Worm (Caenorhabditis elegans) whole organism, young adult: ENCODE data around the gene C18E9.5.

Experiments
- C17E4.6 ChIP-seq: fragments of 200-800 bp; sonication (Bioruptor generic); IDR thresholded peaks from 2 replicates; pipeline ENCODE4 v1.3.6; 2022; ENCODE audit warnings: missing genetic modification reagents, missing genetic modification characterization, missing compliant biosample characterization
- D2030.7 ChIP-seq: fragments of 200-800 bp; sonication (Bioruptor generic); IDR thresholded peaks from 2 replicates; pipeline ENCODE4 v1.3.6; 2022; ENCODE audit warnings: missing genetic modification reagents, missing genetic modification characterization, missing compliant biosample characterization
- F22D6.2 ChIP-seq: sonication (generic microtip); optimal IDR thresholded peaks from 2 replicates; lab custom pipeline; 2016; ENCODE audit warnings: mild to moderate bottlenecking, missing genetic modification characterization, missing compliant biosample characterization
- F33H1.4 ChIP-seq: fragments of 200-800 bp; sonication (Bioruptor generic); IDR thresholded peaks from 2 replicates; pipeline ENCODE4 v1.3.6; 2022; ENCODE audit warnings: missing genetic modification reagents, missing genetic modification characterization, missing compliant biosample characterization
- F37B4.10 ChIP-seq: fragments of 200-800 bp; sonication (Bioruptor generic); IDR thresholded peaks from 2 replicates; pipeline ENCODE4 v1.3.6; 2022; ENCODE audit warnings: missing genetic modification characterization, missing compliant biosample characterization
- F39B2.1 ChIP-seq: fragments of 200-800 bp; sonication (Bioruptor generic); IDR thresholded peaks from 2 replicates; pipeline ENCODE4 v1.3.6; 2022; ENCODE audit warnings: missing genetic modification reagents, missing genetic modification characterization, missing compliant biosample characterization
- F49E8.2 ChIP-seq: sonication (generic microtip); optimal IDR thresholded peaks from 3 replicates; lab custom pipeline; 2017; ENCODE audit warnings: missing genetic modification characterization, mild to moderate bottlenecking, missing compliant biosample characterization, antibody characterized with exemption, moderate library complexity; ENCODE audit not compliant: insufficient read depth
- F52B5.7 ChIP-seq: sonication (generic microtip); optimal IDR thresholded peaks from 2 replicates; lab custom pipeline; 2016; ENCODE audit warnings: mild to moderate bottlenecking, missing genetic modification characterization, missing compliant biosample characterization
- F57A8.1 ChIP-seq: fragments of 200-800 bp; sonication (Bioruptor generic); optimal IDR thresholded peaks from 2 replicates; lab custom pipeline; 2018; ENCODE audit warnings: mild to moderate bottlenecking, missing genetic modification characterization, moderate library complexity, missing compliant biosample characterization
- K11D2.4 ChIP-seq: fragments of 200-800 bp; sonication (Bioruptor generic); IDR thresholded peaks from 2 replicates; pipeline ENCODE4 v1.3.6; 2022; ENCODE audit warnings: missing genetic modification reagents, missing genetic modification characterization, missing compliant biosample characterization
- T07F8.4 ChIP-seq: sonication (generic microtip); optimal IDR thresholded peaks from 2 replicates; lab custom pipeline; 2016; ENCODE audit warnings: mild to moderate bottlenecking, missing genetic modification characterization, moderate library complexity, missing compliant biosample characterization
- Y53F4B.3 ChIP-seq: fragments of 200-800 bp; sonication (Bioruptor generic); IDR thresholded peaks from 2 replicates; pipeline ENCODE4 v1.3.6; 2022; ENCODE audit warnings: missing genetic modification reagents, missing genetic modification characterization, missing compliant biosample characterization
- Y95B8A.8 ChIP-seq: fragments of 200-800 bp; sonication (Bioruptor generic); IDR thresholded peaks from 2 replicates; pipeline ENCODE4 v1.3.6; 2022; ENCODE audit warnings: missing genetic modification reagents, missing genetic modification characterization, missing compliant biosample characterization
- ZK185.1 ChIP-seq: sonication (generic microtip); optimal IDR thresholded peaks from 2 replicates; lab custom pipeline; 2016; ENCODE audit warnings: mild to moderate bottlenecking, missing genetic modification characterization, missing compliant biosample characterization; ENCODE audit not compliant: poor library complexity, severe bottlenecking
- akir-1 ChIP-seq: fragments of 200-800 bp; sonication (Bioruptor generic); optimal IDR thresholded peaks from 2 replicates; lab custom pipeline; 2018; ENCODE audit warnings: mild to moderate bottlenecking, missing genetic modification characterization, moderate library complexity, missing compliant biosample characterization
- athp-1 ChIP-seq: sonication (generic microtip); optimal IDR thresholded peaks from 2 replicates; lab custom pipeline; 2017; ENCODE audit warnings: mild to moderate bottlenecking, missing genetic modification characterization, missing compliant biosample characterization
- attf-6 ChIP-seq: fragments of 200-800 bp; sonication (Bioruptor generic); IDR thresholded peaks from 2 replicates; pipeline ENCODE4 v1.3.6; 2022; ENCODE audit warnings: missing genetic modification reagents, missing genetic modification characterization, missing compliant biosample characterization
- dox-1 ChIP-seq: fragments of 200-800 bp; sonication (Bioruptor generic); IDR thresholded peaks from 2 replicates; pipeline ENCODE4 v1.3.6; 2022; ENCODE audit warnings: missing genetic modification reagents, missing genetic modification characterization, missing compliant biosample characterization
- dpff-1 ChIP-seq: sonication (generic microtip); optimal IDR thresholded peaks from 2 replicates; lab custom pipeline; 2017; ENCODE audit warnings: mild to moderate bottlenecking, missing genetic modification characterization, missing compliant biosample characterization
- dpl-1 ChIP-seq: fragments of 150-350 bp; optimal IDR thresholded peaks from 2 replicates; lab custom pipeline; 2014; ENCODE audit warnings: missing biosample characterization, missing genetic modification reagents, missing genetic modification characterization
- efl-1 ChIP-seq: fragments of 150-350 bp; optimal IDR thresholded peaks from 2 replicates; lab custom pipeline; 2014; ENCODE audit warnings: missing biosample characterization, missing genetic modification reagents, missing genetic modification characterization
- him-1 ChIP-seq: sonication (generic microtip); optimal IDR thresholded peaks from 2 replicates; lab custom pipeline; 2016; ENCODE audit warnings: missing genotype, missing genetic modification reagents, missing genetic modification characterization, missing compliant biosample characterization
- hmg-20 ChIP-seq: fragments of 200-800 bp; sonication (Bioruptor generic); IDR thresholded peaks from 2 replicates; pipeline ENCODE4 v1.3.6; 2022; ENCODE audit warnings: missing genetic modification reagents, missing genetic modification characterization, missing compliant biosample characterization
- hrde-1 ChIP-seq: sonication (generic microtip); optimal IDR thresholded peaks from 2 replicates; lab custom pipeline; 2016; ENCODE audit warnings: missing genetic modification characterization, mild to moderate bottlenecking, missing compliant biosample characterization, moderate library complexity, missing genotype, missing genetic modification reagents, borderline replicate concordance
- lin-26 ChIP-seq: fragments of 200-800 bp; sonication (Bioruptor generic); IDR thresholded peaks from 2 replicates; pipeline ENCODE4 v1.3.6; 2022; ENCODE audit warnings: missing genetic modification reagents, missing genetic modification characterization, missing compliant biosample characterization
- lin-35 ChIP-seq, 3 experiments: fragments of 150-350 bp in 2 of 3; sonication (generic microtip) in 1 of 3; optimal IDR thresholded peaks; 2 replicates each; lab custom pipeline; 2014 to 2018; ENCODE audit warnings: missing biosample characterization in 3 of 3, missing genetic modification characterization in 3 of 3, missing genetic modification reagents in 3 of 3
- lin-54 ChIP-seq: fragments of 200-800 bp; sonication (Bioruptor generic); optimal IDR thresholded peaks from 2 replicates; lab custom pipeline; 2018; ENCODE audit warnings: mild to moderate bottlenecking, missing genetic modification characterization, missing compliant biosample characterization
- lsl-1 ChIP-seq: fragments of 200-800 bp; sonication (Bioruptor generic); optimal IDR thresholded peaks from 2 replicates; lab custom pipeline; 2018; ENCODE audit warnings: mild to moderate bottlenecking, missing genetic modification characterization, moderate library complexity, missing compliant biosample characterization
- lsy-27 ChIP-seq: sonication (generic microtip); optimal IDR thresholded peaks from 2 replicates; lab custom pipeline; 2017; ENCODE audit warnings: missing genetic modification characterization, mild to moderate bottlenecking, missing compliant biosample characterization, antibody characterized with exemption, missing genotype, borderline replicate concordance; ENCODE audit not compliant: insufficient read depth
- madf-6 ChIP-seq: fragments of 200-800 bp; sonication (Bioruptor generic); IDR thresholded peaks from 2 replicates; pipeline ENCODE4 v1.3.6; 2022; ENCODE audit warnings: missing genetic modification reagents, missing genetic modification characterization, missing compliant biosample characterization
- madf-8 ChIP-seq: fragments of 200-800 bp; sonication (Bioruptor generic); conservative IDR thresholded peaks from 2 replicates; pipeline ENCODE4 v1.3.6; 2022; ENCODE audit warnings: missing genetic modification reagents, missing genetic modification characterization, missing compliant biosample characterization
- mcd-1 ChIP-seq: fragments of 200-800 bp; sonication (Bioruptor generic); IDR thresholded peaks from 2 replicates; pipeline ENCODE4 v1.3.6; 2022; ENCODE audit warnings: missing genetic modification reagents, missing genetic modification characterization, missing compliant biosample characterization
- nhr-27 ChIP-seq: fragments of 200-800 bp; sonication (Bioruptor generic); optimal IDR thresholded peaks from 2 replicates; lab custom pipeline; 2018; ENCODE audit warnings: mild to moderate bottlenecking, missing genetic modification characterization, moderate library complexity, missing compliant biosample characterization
- rec-8 ChIP-seq, 2 experiments: sonication (generic microtip); optimal IDR thresholded peaks; 2 replicates each; lab custom pipeline; 2016; ENCODE audit warnings: mild to moderate bottlenecking in 2 of 2, missing genetic modification characterization in 2 of 2, missing genetic modification reagents in 2 of 2, missing genotype in 2 of 2, missing biosample characterization in 1 of 2, missing compliant biosample characterization in 1 of 2, moderate library complexity in 1 of 2
- repo-1 ChIP-seq: sonication (generic microtip); optimal IDR thresholded peaks from 2 replicates; lab custom pipeline; 2017; ENCODE audit warnings: mild to moderate bottlenecking, missing genetic modification characterization, missing compliant biosample characterization
- tbp1 ChIP-seq: fragments of 200-800 bp; sonication (Bioruptor generic); optimal IDR thresholded peaks from 2 replicates; lab custom pipeline; 2018; ENCODE audit warnings: mild to moderate bottlenecking, missing genetic modification characterization, missing compliant biosample characterization
- unc-130 ChIP-seq: sonication (generic microtip); optimal IDR thresholded peaks from 2 replicates; lab custom pipeline; 2016; ENCODE audit warnings: missing genetic modification reagents, missing genetic modification characterization, missing compliant biosample characterization
- xnd-1 ChIP-seq: sonication (generic microtip); optimal IDR thresholded peaks from 2 replicates; lab custom pipeline; 2016; ENCODE audit warnings: missing genotype, missing genetic modification reagents, missing genetic modification characterization, missing compliant biosample characterization
- ztf-26 ChIP-seq: sonication (generic microtip); optimal IDR thresholded peaks from 2 replicates; lab custom pipeline; 2017; ENCODE audit warnings: missing genetic modification characterization, missing compliant biosample characterization

The C18E9.5 gene

ce11 chrII:8938907-8939622 lies 30.7 kb upstream of the C18E9.5 start (continued):
- peak; percentile 69 for TF ChIP-seq athp-1 (tag; lab: Kevin White, UChicago)
- peak; percentile 32 for TF ChIP-seq unc-130 (GFP tag; lab: Kevin White, UChicago)
- TF ChIP-seq F22D6.2 (tag; lab: Kevin White, UChicago): no peak
- no peak for TF ChIP-seq K11D2.4
- TF ChIP-seq lin-26: peak; percentile 47; the same call in 1 of the 2 replicates
- TF ChIP-seq him-1 (tag; lab: Kevin White, UChicago): peak; percentile 44
- TF ChIP-seq akir-1 (GFP tag; lab: Kevin White, UChicago): no peak
- TF ChIP-seq F37B4.10: no peak
- TF ChIP-seq rec-8 (tag; optimal IDR thresholded peaks at IDR 0.05; lab: Kevin White, UChicago): peak in 1 of 2 experiments; percentile 3
- peak; percentile 30 for TF ChIP-seq tbp1
- TF ChIP-seq dpff-1: peak; percentile 43
- TF ChIP-seq lsy-27 (tag; lab: Kevin White, UChicago): no peak
- TF ChIP-seq F49E8.2: peak; percentile 54
- TF ChIP-seq repo-1 (tag; lab: Kevin White, UChicago): peak; percentile 9
- TF ChIP-seq C17E4.6 (GFP tag; lab: Robert Waterston, UW): 0 out of 2 replicates have a peak, but pooled peaks have one; percentile 9
- no peak for TF ChIP-seq F39B2.1 (GFP tag; lab: Robert Waterston, UW)
- peak; percentile 1 for TF ChIP-seq ZK185.1 (tag; lab: Kevin White, UChicago)
- peak; percentile 34; the same call in 1 of the 2 replicates for TF ChIP-seq D2030.7 (GFP tag; lab: Robert Waterston, UW)
- TF ChIP-seq lin-35 (GFP tag; optimal IDR thresholded peaks at IDR 0.05; lab: Kevin White, UChicago): no peak
- no peak for TF ChIP-seq dpl-1 (GFP tag; lab: Kevin White, UChicago)
- TF ChIP-seq, all 124 proteins: peak for 34

DNA sequence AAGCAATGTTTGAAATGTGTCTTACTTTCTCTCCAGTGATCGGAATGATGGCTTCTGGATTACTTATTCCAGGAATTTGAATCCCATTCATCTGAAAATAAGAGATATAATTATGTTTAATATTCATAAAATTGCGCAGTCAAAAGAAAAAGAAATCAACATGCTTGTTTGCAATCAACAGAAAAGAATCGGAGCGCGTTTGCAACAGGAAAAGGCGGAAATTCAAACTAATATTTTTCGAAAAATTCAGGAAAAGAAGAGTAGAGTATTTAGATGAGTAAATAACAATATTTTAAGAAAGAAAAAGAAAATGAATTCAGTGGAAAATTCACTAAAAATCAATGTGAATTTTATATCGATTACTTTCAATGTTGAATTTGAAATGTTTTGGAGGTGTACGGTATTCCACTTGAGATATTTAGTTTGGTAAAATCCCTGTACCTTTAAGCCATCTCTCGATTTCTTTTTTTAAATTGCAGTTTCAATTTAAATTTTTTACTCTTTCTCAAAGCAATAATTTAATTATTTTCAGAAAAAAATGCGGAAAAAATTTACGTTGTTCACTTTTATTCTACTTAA lies 29.3 kb upstream of the C18E9.5 start, which contains the start of the genes set-17 and T21B10.4:
Gene set-17, minus strand, starts transcription at position 127 of the 579 bp plus-strand sequence.
Gene T21B10.4, plus strand, starts transcription at position 533 of the 579 bp plus-strand sequence.
- TF ChIP-seq him-1 (tag; lab: Kevin White, UChicago) (peak; percentile 53), nhr-27 (tag; lab: Kevin White, UChicago) (no peak), lin-35 (GFP tag; optimal IDR thresholded peaks at IDR 0.05; lab: Kevin White, UChicago) (no peak), mcd-1 (GFP tag; lab: Robert Waterston, UW) (peak; percentile 19; the same call in 1 of the 2 replicates), xnd-1 (tag; lab: Kevin White, UChicago) (peak; percentile 19), lsl-1 (peak; percentile 84), hmg-20 (GFP tag; lab: Robert Waterston, UW) (no peak), efl-1 (peak; percentile 25), madf-6 (GFP tag; lab: Robert Waterston, UW) (peak; percentile 54), lin-54 (GFP tag; lab: Kevin White, UChicago) (peak; percentile 80), F33H1.4 (GFP tag; lab: Robert Waterston, UW) (peak; percentile 81), ztf-26 (tag; lab: Kevin White, UChicago) (no peak), madf-8 (GFP tag; lab: Robert Waterston, UW) (0 out of 2 replicates have a peak, but pooled peaks have one; percentile 24)
- TF ChIP-seq, all 124 proteins: peak for 9

- TF ChIP-seq attf-6 (no peak), T07F8.4 (tag; lab: Kevin White, UChicago) (no peak), F39B2.1 (GFP tag; lab: Robert Waterston, UW) (no peak), F52B5.7 (tag; lab: Kevin White, UChicago) (no peak), dpl-1 (GFP tag; lab: Kevin White, UChicago) (no peak), Y95B8A.8 (GFP tag; lab: Robert Waterston, UW) (no peak), dox-1 (GFP tag; lab: Robert Waterston, UW) (no peak), hrde-1 (no peak), dpff-1 (no peak), Y53F4B.3 (GFP tag; lab: Robert Waterston, UW) (no peak), F57A8.1 (no peak)
Observed at ce11 chrII:8945167-8945566, 24.6 kb upstream of the C18E9.5 start.
